Worm (Caenorhabditis elegans) whole organism, young adult: Measurements from ENCODE around the gene Y41D4B.6.

Source experiments
- D2030.7 ChIP-seq: fragments of 200-800 bp; sonication (Bioruptor generic); IDR thresholded peaks from 2 replicates; pipeline ENCODE4 v1.3.6; 2022; ENCODE audit warnings: missing genetic modification reagents, missing genetic modification characterization, missing compliant biosample characterization
- F57C9.4 ChIP-seq: sonication (generic microtip); optimal IDR thresholded peaks from 2 replicates; lab custom pipeline; 2017; ENCODE audit warnings: mild to moderate bottlenecking, missing genetic modification characterization, missing compliant biosample characterization
- attf-6 ChIP-seq: fragments of 200-800 bp; sonication (Bioruptor generic); IDR thresholded peaks from 2 replicates; pipeline ENCODE4 v1.3.6; 2022; ENCODE audit warnings: missing genetic modification reagents, missing genetic modification characterization, missing compliant biosample characterization
- dox-1 ChIP-seq: fragments of 200-800 bp; sonication (Bioruptor generic); IDR thresholded peaks from 2 replicates; pipeline ENCODE4 v1.3.6; 2022; ENCODE audit warnings: missing genetic modification reagents, missing genetic modification characterization, missing compliant biosample characterization
- gei-17 ChIP-seq: fragments of 200-800 bp; sonication (Bioruptor generic); optimal IDR thresholded peaks from 2 replicates; lab custom pipeline; 2018; ENCODE audit warnings: mild to moderate bottlenecking, missing genetic modification characterization, missing compliant biosample characterization
- madf-8 ChIP-seq: fragments of 200-800 bp; sonication (Bioruptor generic); conservative IDR thresholded peaks from 2 replicates; pipeline ENCODE4 v1.3.6; 2022; ENCODE audit warnings: missing genetic modification reagents, missing genetic modification characterization, missing compliant biosample characterization
- mes-4 ChIP-seq: sonication (generic microtip); optimal IDR thresholded peaks from 2 replicates; lab custom pipeline; 2016; ENCODE audit warnings: missing genotype, missing genetic modification characterization, missing compliant biosample characterization
- nfya-1 ChIP-seq: sonication (generic microtip); optimal IDR thresholded peaks from 2 replicates; lab custom pipeline; 2017; ENCODE audit warnings: antibody characterized with exemption, missing compliant biosample characterization, missing genetic modification characterization, borderline replicate concordance; ENCODE audit not compliant: insufficient read depth
- nfya-2 ChIP-seq: fragments of 200-800 bp; sonication (Bioruptor generic); IDR thresholded peaks from 2 replicates; pipeline ENCODE4 v1.3.6; 2022; ENCODE audit warnings: missing genetic modification reagents, missing genetic modification characterization, missing compliant biosample characterization
- pha-4 ChIP-seq: fragments of 150-350 bp; sonication (generic microtip); optimal IDR thresholded peaks from 2 replicates; lab custom pipeline; 2014; ENCODE audit warnings: missing biosample characterization, missing genetic modification reagents, missing genetic modification characterization
- snpc-3.4 ChIP-seq: sonication (generic microtip); optimal IDR thresholded peaks from 2 replicates; lab custom pipeline; 2017; ENCODE audit warnings: missing genetic modification characterization, mild to moderate bottlenecking, missing compliant biosample characterization, antibody characterized with exemption, moderate library complexity, missing genotype, missing genetic modification reagents

ce11 chrIV:1662872-1663271 lies 29.3 kb downstream of the Y41D4B.6 start:
- TF ChIP-seq nfya-1 (tag; lab: Kevin White, UChicago) (no peak), attf-6 (no peak), dox-1 (GFP tag; lab: Robert Waterston, UW) (no peak), pha-4 (tag; lab: Kevin White, UChicago) (no peak), nfya-2 (no peak), F57C9.4 (tag; lab: Kevin White, UChicago) (no peak), gei-17 (GFP tag; lab: Kevin White, UChicago) (no peak), snpc-3.4 (tag; lab: Kevin White, UChicago) (no peak), madf-8 (GFP tag; lab: Robert Waterston, UW) (no peak), D2030.7 (GFP tag; lab: Robert Waterston, UW) (no peak), mes-4 (tag; lab: Kevin White, UChicago) (no peak)
